Worm (Caenorhabditis elegans) whole organism, L1 larva: Measurements from ENCODE around the gene tsp-10.

Source experiments
- C16A3.4 ChIP-seq: fragments of 150-350 bp; optimal IDR thresholded peaks from 2 replicates; lab custom pipeline; 2014; ENCODE audit warnings: missing biosample characterization, missing genetic modification characterization
- C34B4.2 ChIP-seq: sonication (generic microtip); optimal IDR thresholded peaks from 2 replicates; lab custom pipeline; 2017; ENCODE audit warnings: mild to moderate bottlenecking, missing genetic modification characterization, missing compliant biosample characterization
- Y116A8C.19 ChIP-seq: sonication (generic microtip); optimal IDR thresholded peaks from 2 replicates; lab custom pipeline; 2016; ENCODE audit warnings: missing compliant biosample characterization, missing genetic modification characterization, borderline replicate concordance
- alr-1 ChIP-seq: fragments of 200-800 bp; sonication (Bioruptor generic); optimal IDR thresholded peaks from 2 replicates; lab custom pipeline; 2018; ENCODE audit warnings: borderline replicate concordance, mild to moderate bottlenecking, missing genetic modification characterization, missing compliant biosample characterization
- aly-2 ChIP-seq: fragments of 150-350 bp; optimal IDR thresholded peaks from 2 replicates; lab custom pipeline; 2014; ENCODE audit warnings: missing biosample characterization, missing genetic modification characterization
- ceh-63 ChIP-seq: fragments of 200-800 bp; sonication (Bioruptor generic); optimal IDR thresholded peaks from 2 replicates; lab custom pipeline; 2018; ENCODE audit warnings: mild to moderate bottlenecking, missing genetic modification characterization, missing compliant biosample characterization
- ceh-8 ChIP-seq: fragments of 200-800 bp; sonication (Bioruptor generic); optimal IDR thresholded peaks from 2 replicates; lab custom pipeline; 2018; ENCODE audit warnings: mild to moderate bottlenecking, missing genetic modification characterization, moderate library complexity, missing compliant biosample characterization
- ceh-90 ChIP-seq: sonication (generic microtip); optimal IDR thresholded peaks from 2 replicates; lab custom pipeline; 2016; ENCODE audit warnings: missing genetic modification characterization, missing compliant biosample characterization
- dsc-1 ChIP-seq: sonication (generic microtip); optimal IDR thresholded peaks from 2 replicates; lab custom pipeline; 2016; ENCODE audit warnings: mild to moderate bottlenecking, missing genetic modification characterization, missing compliant biosample characterization
- efl-3 ChIP-seq: fragments of 200-800 bp; sonication (Bioruptor generic); optimal IDR thresholded peaks from 2 replicates; lab custom pipeline; 2018; ENCODE audit warnings: mild to moderate bottlenecking, missing genetic modification characterization, missing compliant biosample characterization
- egl-27 ChIP-seq, 2 experiments: fragments of 150-350 bp in 1 of 2; sonication (generic microtip); optimal IDR thresholded peaks; 3 replicates each; lab custom pipeline; 2017 to 2018; ENCODE audit warnings: missing biosample characterization in 2 of 2, missing genetic modification characterization in 2 of 2, missing genetic modification reagents in 2 of 2
- elt-2 ChIP-seq: sonication (generic microtip); optimal IDR thresholded peaks from 2 replicates; lab custom pipeline; 2016; ENCODE audit warnings: missing genetic modification characterization, mild to moderate bottlenecking, inconsistent platforms, missing compliant biosample characterization, missing genetic modification reagents
- elt-3 ChIP-seq, 6 experiments: fragments of 150-350 bp in 1 of 6; sonication (generic microtip); optimal IDR thresholded peaks; 2 replicates each; lab custom pipeline; 2017 to 2018; ENCODE audit warnings: missing biosample characterization in 6 of 6, missing genetic modification characterization in 6 of 6, inconsistent platforms in 1 of 6
- ets-5 ChIP-seq: fragments of 200-800 bp; sonication (Bioruptor generic); IDR thresholded peaks from 2 replicates; pipeline ENCODE4 v1.3.6; 2022; ENCODE audit warnings: missing genetic modification characterization, missing compliant biosample characterization
- fkh-10 ChIP-seq: sonication (generic microtip); optimal IDR thresholded peaks from 2 replicates; lab custom pipeline; 2017; ENCODE audit warnings: missing biosample characterization, missing genetic modification reagents, missing genetic modification characterization
- fkh-4 ChIP-seq: sonication (generic microtip); optimal IDR thresholded peaks from 2 replicates; lab custom pipeline; 2016; ENCODE audit warnings: missing compliant biosample characterization, missing genetic modification characterization, borderline replicate concordance
- hlh-17 ChIP-seq: fragments of 200-800 bp; sonication (Bioruptor generic); optimal IDR thresholded peaks from 2 replicates; lab custom pipeline; 2018; ENCODE audit warnings: missing genetic modification characterization, mild to moderate bottlenecking, missing compliant biosample characterization, moderate library complexity, borderline replicate concordance
- hpl-2 ChIP-seq: fragments of 150-350 bp; optimal IDR thresholded peaks from 2 replicates; lab custom pipeline; 2014; ENCODE audit warnings: missing biosample characterization, missing genetic modification reagents, missing genetic modification characterization
- jun-1 ChIP-seq: fragments of 150-350 bp; optimal IDR thresholded peaks from 2 replicates; lab custom pipeline; 2014; ENCODE audit warnings: missing biosample characterization, missing genetic modification reagents, missing genetic modification characterization
- lin-13 ChIP-seq: fragments of 150-350 bp; optimal IDR thresholded peaks from 2 replicates; lab custom pipeline; 2014; ENCODE audit warnings: missing biosample characterization, missing genetic modification reagents, missing genetic modification characterization
- lin-14 ChIP-seq: fragments of 200-800 bp; sonication (Bioruptor generic); optimal IDR thresholded peaks from 2 replicates; lab custom pipeline; 2018; ENCODE audit warnings: mild to moderate bottlenecking, missing genetic modification characterization, moderate library complexity, missing compliant biosample characterization
- lin-15B ChIP-seq: fragments of 150-350 bp; sonication (generic microtip); optimal IDR thresholded peaks from 3 replicates; lab custom pipeline; 2014; ENCODE audit warnings: missing biosample characterization, missing genetic modification characterization
- lin-35 ChIP-seq, 2 experiments: fragments of 150-350 bp; optimal IDR thresholded peaks; 2 replicates each; lab custom pipeline; 2014; ENCODE audit warnings: missing biosample characterization in 2 of 2, missing genetic modification characterization in 2 of 2, missing genetic modification reagents in 2 of 2
- lin-39 ChIP-seq: fragments of 150-350 bp; optimal IDR thresholded peaks from 2 replicates; lab custom pipeline; 2014; ENCODE audit warnings: missing biosample characterization, missing genetic modification reagents, missing genetic modification characterization
- lir-3 ChIP-seq: sonication (generic microtip); optimal IDR thresholded peaks from 2 replicates; lab custom pipeline; 2016; ENCODE audit warnings: mild to moderate bottlenecking, missing genetic modification characterization, moderate library complexity, missing compliant biosample characterization; ENCODE audit not compliant: poor library complexity
- lsy-2 ChIP-seq, 2 experiments: fragments of 150-350 bp; optimal IDR thresholded peaks; 2 replicates each; lab custom pipeline; 2014; ENCODE audit warnings: missing biosample characterization in 2 of 2, missing genetic modification characterization in 2 of 2
- mab-9 ChIP-seq: fragments of 200-800 bp; sonication (Bioruptor generic); IDR thresholded peaks from 2 replicates; pipeline ENCODE4 v1.3.6; 2022; ENCODE audit warnings: missing genetic modification reagents, missing genetic modification characterization, missing compliant biosample characterization
- mdl-1 ChIP-seq, 2 experiments: fragments of 150-350 bp; optimal IDR thresholded peaks; 2 replicates each; lab custom pipeline; 2014 to 2017; ENCODE audit warnings: missing biosample characterization in 2 of 2, missing genetic modification characterization in 2 of 2, inconsistent platforms in 1 of 2
- mef-2 ChIP-seq: fragments of 150-350 bp; optimal IDR thresholded peaks from 2 replicates; lab custom pipeline; 2014; ENCODE audit warnings: missing biosample characterization, missing genetic modification characterization
- nhr-11 ChIP-seq: fragments of 150-350 bp; optimal IDR thresholded peaks from 2 replicates; lab custom pipeline; 2014; ENCODE audit warnings: missing biosample characterization, missing genetic modification characterization
- nhr-237 ChIP-seq: fragments of 150-350 bp; optimal IDR thresholded peaks from 2 replicates; lab custom pipeline; 2014; ENCODE audit warnings: missing biosample characterization, missing genetic modification characterization
- nhr-28 ChIP-seq: fragments of 150-350 bp; optimal IDR thresholded peaks from 2 replicates; lab custom pipeline; 2014; ENCODE audit warnings: missing biosample characterization, missing genetic modification characterization
- nhr-47 ChIP-seq: sonication (generic microtip); optimal IDR thresholded peaks from 2 replicates; lab custom pipeline; 2016; ENCODE audit warnings: mild to moderate bottlenecking, missing genetic modification characterization, moderate library complexity, missing compliant biosample characterization
- nhr-85 ChIP-seq: sonication (generic microtip); peaks from one replicate; lab custom pipeline; 2016; ENCODE audit warnings: missing genetic modification characterization, inconsistent platforms, missing compliant biosample characterization
- nhr-90 ChIP-seq: sonication (generic microtip); optimal IDR thresholded peaks from 2 replicates; lab custom pipeline; 2016; ENCODE audit warnings: mild to moderate bottlenecking, missing genetic modification characterization, missing compliant biosample characterization; ENCODE audit not compliant: poor library complexity
- pax-3 ChIP-seq: fragments of 200-800 bp; sonication (Bioruptor generic); optimal IDR thresholded peaks from 2 replicates; lab custom pipeline; 2018; ENCODE audit warnings: mild to moderate bottlenecking, missing genetic modification characterization, moderate library complexity, missing compliant biosample characterization
- pqm-1 ChIP-seq: sonication (generic microtip); optimal IDR thresholded peaks from 3 replicates; lab custom pipeline; 2017; ENCODE audit warnings: missing biosample characterization, missing genetic modification characterization
- rnt-1 ChIP-seq: sonication (generic microtip); optimal IDR thresholded peaks from 2 replicates; lab custom pipeline; 2016; ENCODE audit warnings: mild to moderate bottlenecking, missing genetic modification characterization, moderate library complexity, missing compliant biosample characterization
- skn-1 ChIP-seq: fragments of 150-350 bp; optimal IDR thresholded peaks from 2 replicates; lab custom pipeline; 2014; ENCODE audit warnings: missing biosample characterization, missing genetic modification characterization
- sptf-1 ChIP-seq: fragments of 150-350 bp; optimal IDR thresholded peaks from 2 replicates; lab custom pipeline; 2014; ENCODE audit warnings: missing biosample characterization, missing genetic modification characterization
- sup-37 ChIP-seq: fragments of 200-800 bp; sonication (Bioruptor generic); optimal IDR thresholded peaks from 2 replicates; lab custom pipeline; 2018; ENCODE audit warnings: mild to moderate bottlenecking, missing genetic modification characterization, missing compliant biosample characterization
- swsn-7 ChIP-seq: sonication (generic microtip); optimal IDR thresholded peaks from 2 replicates; lab custom pipeline; 2016; ENCODE audit warnings: missing genetic modification characterization, missing compliant biosample characterization
- tbx-2 ChIP-seq: sonication (generic microtip); optimal IDR thresholded peaks from 2 replicates; lab custom pipeline; 2016; ENCODE audit warnings: missing genetic modification characterization, missing compliant biosample characterization
- tlp-1 ChIP-seq: fragments of 150-350 bp; optimal IDR thresholded peaks from 2 replicates; lab custom pipeline; 2014; ENCODE audit warnings: missing biosample characterization, missing genetic modification characterization
- unc-130 ChIP-seq: fragments of 150-350 bp; optimal IDR thresholded peaks from 2 replicates; lab custom pipeline; 2017; ENCODE audit warnings: missing biosample characterization, missing genetic modification characterization, inconsistent platforms
- unc-30 ChIP-seq: sonication (generic microtip); optimal IDR thresholded peaks from 2 replicates; lab custom pipeline; 2017; ENCODE audit warnings: missing biosample characterization, missing genetic modification characterization
- unc-62 ChIP-seq: fragments of 150-350 bp; optimal IDR thresholded peaks from 2 replicates; lab custom pipeline; 2014; ENCODE audit warnings: missing biosample characterization, missing genetic modification reagents, missing genetic modification characterization
- vab-15 ChIP-seq: sonication (generic microtip); optimal IDR thresholded peaks from 2 replicates; lab custom pipeline; 2017; ENCODE audit warnings: missing genotype, mild to moderate bottlenecking, missing genetic modification characterization, missing compliant biosample characterization
- zip-4 ChIP-seq: fragments of 200-800 bp; sonication (Bioruptor generic); optimal IDR thresholded peaks from 2 replicates; lab custom pipeline; 2018; ENCODE audit warnings: mild to moderate bottlenecking, missing genetic modification characterization, moderate library complexity, missing compliant biosample characterization
- ztf-4 ChIP-seq: fragments of 150-350 bp; optimal IDR thresholded peaks from 2 replicates; lab custom pipeline; 2014; ENCODE audit warnings: missing biosample characterization, missing genetic modification characterization

tsp-10 gene

DNA sequence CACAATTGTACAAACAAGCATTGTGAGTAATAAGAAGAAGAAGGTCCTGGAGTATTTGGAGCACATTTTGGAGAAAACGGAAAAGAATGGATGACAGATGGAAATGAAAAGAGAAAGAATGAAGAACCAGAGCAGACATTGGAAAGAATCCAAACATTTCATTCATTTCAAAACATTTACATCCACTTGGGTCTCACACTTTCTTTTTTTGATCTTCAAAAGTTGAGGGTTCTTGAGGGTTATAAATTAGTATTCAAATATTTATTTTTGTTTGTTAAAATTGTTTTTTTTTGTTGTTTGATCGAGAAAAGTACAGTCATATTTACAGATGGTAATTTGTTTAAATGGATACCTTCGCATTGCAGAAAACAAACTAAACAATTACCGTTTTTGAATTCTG, 15.3 kb downstream of the tsp-10 start, which contains the start of gene T14B4.9:
Gene T14B4.9, minus strand, starts transcription at position 101 of the 400 bp plus-strand sequence.
- TF ChIP-seq alr-1 (tag; lab: Kevin White, UChicago) (no peak), jun-1 (no peak), hpl-2 (GFP tag; lab: Kevin White, UChicago) (no peak), ceh-8 (GFP tag; lab: Kevin White, UChicago) (no peak)

DNA sequence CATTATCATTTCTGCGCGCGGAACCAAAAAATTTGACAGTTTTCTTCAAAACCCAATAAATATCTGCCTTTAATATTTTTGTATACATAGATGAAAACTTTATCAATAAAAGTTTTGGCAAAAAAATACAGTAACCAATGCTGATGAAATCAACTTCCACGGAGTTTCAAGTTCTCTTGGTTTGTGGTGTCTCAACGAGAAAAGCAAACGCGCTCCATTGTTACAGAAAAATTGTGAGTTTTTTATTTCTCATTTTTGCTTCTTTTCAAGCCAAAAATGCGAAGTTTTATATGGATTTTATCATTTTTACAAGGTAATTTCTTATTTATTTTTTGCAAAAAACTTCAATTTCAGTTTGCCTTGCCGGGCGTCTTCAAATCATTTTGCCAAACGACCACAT, 16.3 kb downstream of the tsp-10 start, which contains the start of gene T14B4.3:
Gene T14B4.3, plus strand, starts transcription at position 264 of the 400 bp plus-strand sequence.
- TF ChIP-seq tlp-1 (no peak), jun-1 (peak; percentile 26), C16A3.4 (tag; lab: Kevin White, UChicago) (peak; percentile 83), nhr-90 (tag; lab: Kevin White, UChicago) (peak; percentile 59), nhr-85 (tag; lab: Kevin White, UChicago) (peak; percentile 43), vab-15 (tag; lab: Kevin White, UChicago) (peak; percentile 20), nhr-47 (tag; lab: Kevin White, UChicago) (peak; percentile 61), nhr-28 (tag; lab: Kevin White, UChicago) (no peak), lin-15B (tag; lab: Kevin White, UChicago) (peak; percentile 78), C34B4.2 (tag; lab: Kevin White, UChicago) (no peak), lin-14 (peak; percentile 75), sup-37 (GFP tag; lab: Kevin White, UChicago) (no peak), ztf-4 (tag; lab: Kevin White, UChicago) (no peak), mdl-1 (tag; optimal IDR thresholded peaks at IDR 0.05; lab: Kevin White, UChicago) (peak in 1 of 2 experiments; percentile 35), lsy-2 (tag; optimal IDR thresholded peaks at IDR 0.05; lab: Kevin White, UChicago) (peak; percentile 68 to 88), ceh-8 (GFP tag; lab: Kevin White, UChicago) (no peak), unc-30 (tag; lab: Kevin White, UChicago) (no peak), elt-3 (tag; optimal IDR thresholded peaks at IDR 0.05; lab: Kevin White, UChicago) (peak in 1 of 6 experiments; percentile 47), aly-2 (tag; lab: Kevin White, UChicago) (no peak), Y116A8C.19 (tag; lab: Kevin White, UChicago) (no peak), lin-35 (GFP tag; optimal IDR thresholded peaks at IDR 0.05; lab: Kevin White, UChicago) (peak; percentile 57 to 85), skn-1 (tag; lab: Kevin White, UChicago) (peak; percentile 43), lir-3 (tag; lab: Kevin White, UChicago) (peak; percentile 77), ets-5 (no peak), rnt-1 (tag; lab: Kevin White, UChicago) (peak; percentile 88), ceh-63 (GFP tag; lab: Kevin White, UChicago) (no peak), lin-39 (tag; lab: Kevin White, UChicago) (no peak), mab-9 (GFP tag; lab: Robert Waterston, UW) (no peak), elt-2 (no peak), pax-3 (tag; lab: Kevin White, UChicago) (peak; percentile 52), nhr-11 (tag; lab: Kevin White, UChicago) (no peak), lin-13 (GFP tag; lab: Kevin White, UChicago) (peak; percentile 59), unc-62 (GFP tag; lab: Kevin White, UChicago) (no peak), sptf-1 (tag; lab: Kevin White, UChicago) (no peak), fkh-4 (tag; lab: Kevin White, UChicago) (no peak), nhr-237 (tag; lab: Kevin White, UChicago) (peak; percentile 6), alr-1 (tag; lab: Kevin White, UChicago) (no peak), pqm-1 (no peak), swsn-7 (tag; lab: Kevin White, UChicago) (peak; percentile 45), fkh-10 (GFP tag; lab: Kevin White, UChicago) (no peak), egl-27 (tag; optimal IDR thresholded peaks at IDR 0.05; lab: Kevin White, UChicago) (no peak), mef-2 (no peak), hlh-17 (GFP tag; lab: Kevin White, UChicago) (no peak), efl-3 (no peak), ceh-90 (tag; lab: Kevin White, UChicago) (no peak), tbx-2 (tag; lab: Kevin White, UChicago) (peak; percentile 54), dsc-1 (peak; percentile 15), unc-130 (tag; lab: Kevin White, UChicago) (no peak), zip-4 (GFP tag; lab: Kevin White, UChicago) (no peak)
